Worm (Caenorhabditis elegans) whole organism, young adult: ENCODE measurements around the gene skih-2.

Experiments
- B0019.2 ChIP-seq: fragments of 200-800 bp; sonication (Bioruptor generic); conservative IDR thresholded peaks from 2 replicates; pipeline ENCODE4 v1.3.6; 2022; ENCODE audit warnings: missing genetic modification reagents, missing genetic modification characterization, missing compliant biosample characterization
- B0035.1 ChIP-seq: sonication (generic microtip); optimal IDR thresholded peaks from 2 replicates; lab custom pipeline; 2016; ENCODE audit warnings: missing genetic modification characterization, mild to moderate bottlenecking, missing compliant biosample characterization, missing genotype, missing genetic modification reagents
- T26A5.8 ChIP-seq: sonication (generic microtip); optimal IDR thresholded peaks from 2 replicates; lab custom pipeline; 2016; ENCODE audit warnings: missing genetic modification characterization, missing compliant biosample characterization
- ama-1 ChIP-seq, 3 experiments: fragments of 150-350 bp in 1 of 3; sonication (generic microtip) in 2 of 3; optimal IDR thresholded peaks; 2 replicates each; lab custom pipeline; 2014 to 2018; ENCODE audit warnings: missing biosample characterization in 2 of 3, missing genetic modification characterization in 2 of 3, missing genetic modification reagents in 2 of 3
- cebp-2 ChIP-seq: fragments of 200-800 bp; sonication (Bioruptor generic); IDR thresholded peaks from 2 replicates; pipeline ENCODE4 v1.3.6; 2022; ENCODE audit warnings: missing genetic modification characterization, missing compliant biosample characterization
- snpc-4 ChIP-seq, 5 experiments: fragments of 150-350 bp in 1 of 5; sonication (generic microtip) in 4 of 5; optimal IDR thresholded peaks; 2 replicates each; lab custom pipeline; 2014 to 2018; ENCODE audit warnings: missing genetic modification characterization in 5 of 5, missing biosample characterization in 3 of 5, antibody characterized with exemption in 2 of 5, mild to moderate bottlenecking in 2 of 5, missing compliant biosample characterization in 2 of 5, missing genotype in 2 of 5, moderate library complexity in 2 of 5, missing genetic modification reagents in 1 of 5
- unc-62 ChIP-seq: fragments of 150-350 bp; optimal IDR thresholded peaks from 2 replicates; lab custom pipeline; 2014; ENCODE audit warnings: missing biosample characterization, missing genetic modification reagents, missing genetic modification characterization
- xnd-1 ChIP-seq: sonication (generic microtip); optimal IDR thresholded peaks from 2 replicates; lab custom pipeline; 2016; ENCODE audit warnings: missing genotype, missing genetic modification reagents, missing genetic modification characterization, missing compliant biosample characterization

- TF ChIP-seq B0019.2 (GFP tag; lab: Robert Waterston, UW) (no peak), B0035.1 (tag; lab: Kevin White, UChicago) (no peak), snpc-4 (GFP tag; optimal IDR thresholded peaks at IDR 0.05; lab: Kevin White, UChicago) (no peak), snpc-4 (tag; optimal IDR thresholded peaks at IDR 0.05; lab: Kevin White, UChicago) (no peak), xnd-1 (tag; lab: Kevin White, UChicago) (no peak), ama-1 (optimal IDR thresholded peaks at IDR 0.05; lab: Kevin White, UChicago) (no peak), ama-1 (GFP tag; optimal IDR thresholded peaks at IDR 0.05; lab: Kevin White, UChicago) (no peak), unc-62 (no peak), cebp-2 (no peak), T26A5.8 (tag; lab: Kevin White, UChicago) (no peak)
These were observed 22.7 kb upstream of the skih-2 start, which contains the start of gene C08F8.6 for ce11 chrIV:11164831-11165230.
